Fruit fly (Drosophila melanogaster) whole organism, embryonic: ENCODE measurements around the gene CG9760.

ENCODE experiments used
- Adf1 ChIP-seq: fragments of 200-800 bp; sonication (Bioruptor generic); IDR thresholded peaks from 2 replicates; pipeline ENCODE4 v1.3.6; 2022; ENCODE audit warnings: missing biosample characterization, missing genetic modification characterization
- Atf3 ChIP-seq: fragments of 200-800 bp; sonication (Bioruptor generic); optimal IDR thresholded peaks from 3 replicates; lab custom pipeline; 2016; ENCODE audit warnings: missing biosample characterization, missing genetic modification characterization
- Bteb2 ChIP-seq: fragments of 200-800 bp; sonication (Bioruptor generic); optimal IDR thresholded peaks from 2 replicates; lab custom pipeline; 2016; ENCODE audit warnings: missing biosample characterization, missing genetic modification characterization
- CG10209 ChIP-seq: fragments of 200-800 bp; sonication (Bioruptor generic); optimal IDR thresholded peaks from 3 replicates; lab custom pipeline; 2017; ENCODE audit warnings: missing biosample characterization, mild to moderate bottlenecking, missing genetic modification characterization, missing genetic modification reagents
- CG12769 ChIP-seq: fragments of 200-800 bp; sonication (Bioruptor generic); optimal IDR thresholded peaks from 2 replicates; lab custom pipeline; 2019; ENCODE audit warnings: missing biosample characterization, mild to moderate bottlenecking, missing genetic modification characterization, moderate library complexity
- CG13894 ChIP-seq: fragments of 200-800 bp; sonication (Bioruptor generic); optimal IDR thresholded peaks from 3 replicates; lab custom pipeline; 2018; ENCODE audit warnings: missing biosample characterization, mild to moderate bottlenecking, missing genetic modification characterization, moderate library complexity
- CG14441 ChIP-seq: fragments of 200-800 bp; sonication (Bioruptor generic); IDR thresholded peaks from 2 replicates; pipeline ENCODE4 v1.3.6; 2022; ENCODE audit warnings: missing biosample characterization, missing genetic modification characterization
- CG15073 ChIP-seq: fragments of 200-800 bp; sonication (Bioruptor generic); optimal IDR thresholded peaks from 2 replicates; lab custom pipeline; 2016; ENCODE audit warnings: missing biosample characterization, missing genetic modification characterization
- CG1603 ChIP-seq: fragments of 200-800 bp; sonication (Bioruptor generic); optimal IDR thresholded peaks from 2 replicates; lab custom pipeline; 2019; ENCODE audit warnings: missing biosample characterization, mild to moderate bottlenecking, missing genetic modification characterization, moderate library complexity
- CG17359 ChIP-seq: fragments of 200-800 bp; sonication (Bioruptor generic); optimal IDR thresholded peaks from 3 replicates; lab custom pipeline; 2018; ENCODE audit warnings: missing biosample characterization, mild to moderate bottlenecking, missing genetic modification characterization, moderate library complexity
- CG30431 ChIP-seq: fragments of 200-800 bp; sonication (Bioruptor generic); optimal IDR thresholded peaks from 2 replicates; lab custom pipeline; 2017; ENCODE audit warnings: missing biosample characterization, missing genetic modification characterization
- CG3995 ChIP-seq: fragments of 200-800 bp; sonication (Bioruptor generic); optimal IDR thresholded peaks from 3 replicates; lab custom pipeline; 2016; ENCODE audit warnings: missing biosample characterization, missing genetic modification characterization
- CG42726 ChIP-seq: fragments of 200-800 bp; sonication (Bioruptor generic); IDR thresholded peaks from 2 replicates; pipeline ENCODE4 v1.3.6; 2022; ENCODE audit warnings: missing biosample characterization, missing genetic modification characterization; ENCODE audit not compliant: partially characterized antibody
- CG4328 ChIP-seq: fragments of 200-800 bp; sonication (Bioruptor generic); optimal IDR thresholded peaks from 3 replicates; lab custom pipeline; 2017; ENCODE audit warnings: missing biosample characterization, missing genetic modification reagents, missing genetic modification characterization
- CG4730 ChIP-seq: fragments of 200-800 bp; sonication (Bioruptor generic); IDR thresholded peaks from 2 replicates; pipeline ENCODE4 v1.3.6; 2022; ENCODE audit warnings: missing biosample characterization, missing genetic modification characterization
- CG6654 ChIP-seq: fragments of 200-800 bp; sonication (Bioruptor generic); optimal IDR thresholded peaks from 2 replicates; lab custom pipeline; 2017; ENCODE audit warnings: missing biosample characterization, mild to moderate bottlenecking, missing genetic modification characterization
- CG7786 ChIP-seq: fragments of 200-800 bp; sonication (Bioruptor generic); optimal IDR thresholded peaks from 2 replicates; lab custom pipeline; 2016; ENCODE audit warnings: missing biosample characterization, missing genetic modification characterization
- CG9932 ChIP-seq: fragments of 200-800 bp; sonication (Bioruptor generic); IDR thresholded peaks from 2 replicates; pipeline ENCODE4 v1.3.6; 2022; ENCODE audit warnings: missing biosample characterization, missing genetic modification characterization
- CkIIα-i1 ChIP-seq: fragments of 200-800 bp; sonication (Bioruptor generic); IDR thresholded peaks from 2 replicates; pipeline ENCODE4 v1.3.6; 2022; ENCODE audit warnings: missing biosample characterization, missing genetic modification characterization
- Elba2 ChIP-seq: fragments of 200-800 bp; sonication (Bioruptor generic); optimal IDR thresholded peaks from 3 replicates; lab custom pipeline; 2016; ENCODE audit warnings: missing biosample characterization, missing genetic modification characterization
- Fer1 ChIP-seq: fragments of 200-800 bp; sonication (Bioruptor generic); optimal IDR thresholded peaks from 2 replicates; lab custom pipeline; 2017; ENCODE audit warnings: missing biosample characterization, mild to moderate bottlenecking, missing genetic modification characterization
- H2.0 ChIP-seq: fragments of 200-800 bp; sonication (Bioruptor generic); IDR thresholded peaks from 2 replicates; pipeline ENCODE4 v1.3.6; 2022; ENCODE audit warnings: missing biosample characterization, missing genetic modification characterization
- Hr51 ChIP-seq, 2 experiments: fragments of 200-800 bp; sonication (Bioruptor generic); optimal IDR thresholded peaks; 2 replicates in 1 of 2; 3 replicates in 1 of 2; lab custom pipeline; 2016 to 2018; ENCODE audit warnings: missing biosample characterization in 2 of 2, missing genetic modification characterization in 2 of 2, mild to moderate bottlenecking in 1 of 2, moderate library complexity in 1 of 2
- Jarid2 ChIP-seq: fragments of 200-800 bp; sonication (Bioruptor generic); optimal IDR thresholded peaks from 3 replicates; lab custom pipeline; 2017; ENCODE audit warnings: mild to moderate bottlenecking, missing biosample characterization, missing genetic modification reagents, missing genetic modification characterization
- MESR4 ChIP-seq: fragments of 200-800 bp; sonication (Bioruptor generic); optimal IDR thresholded peaks from 2 replicates; lab custom pipeline; 2018; ENCODE audit warnings: missing biosample characterization, mild to moderate bottlenecking, missing genetic modification characterization, moderate library complexity
- Mes4 ChIP-seq: fragments of 200-800 bp; sonication (Bioruptor generic); optimal IDR thresholded peaks from 2 replicates; lab custom pipeline; 2016; ENCODE audit warnings: missing biosample characterization, missing genetic modification characterization
- Trl ChIP-seq, 3 experiments: fragments of >200 bp in 2 of 3; fragments of 200-800 bp in 1 of 3; sonication (Bioruptor generic) in 1 of 3; optimal IDR thresholded peaks; 2 replicates in 1 of 3; 3 replicates in 2 of 3; lab custom pipeline; 2016 to 2017; ENCODE audit warnings: missing biosample characterization in 1 of 3, missing genetic modification characterization in 1 of 3
- amos ChIP-seq: fragments of 200-800 bp; sonication (Bioruptor generic); IDR thresholded peaks from 2 replicates; pipeline ENCODE4 v1.3.6; 2022; ENCODE audit warnings: missing biosample characterization, missing genetic modification characterization; ENCODE audit not compliant: partially characterized antibody
- bigmax ChIP-seq: fragments of 200-800 bp; sonication (Bioruptor generic); optimal IDR thresholded peaks from 2 replicates; lab custom pipeline; 2018; ENCODE audit warnings: missing biosample characterization, mild to moderate bottlenecking, missing genetic modification characterization
- crol ChIP-seq: fragments of 200-800 bp; sonication (Bioruptor generic); IDR thresholded peaks from 2 replicates; pipeline ENCODE4 v1.3.6; 2022; ENCODE audit warnings: missing biosample characterization, missing genetic modification characterization
- crp ChIP-seq, 2 experiments: fragments of 200-800 bp; sonication (Bioruptor generic); optimal IDR thresholded peaks; 2 replicates in 1 of 2; 3 replicates in 1 of 2; lab custom pipeline; 2017; ENCODE audit warnings: missing biosample characterization in 2 of 2, missing genetic modification characterization in 2 of 2, mild to moderate bottlenecking in 1 of 2, moderate library complexity in 1 of 2
- dmrt11E ChIP-seq: fragments of 200-800 bp; sonication (Bioruptor generic); optimal IDR thresholded peaks from 3 replicates; lab custom pipeline; 2018; ENCODE audit warnings: missing biosample characterization, mild to moderate bottlenecking, missing genetic modification characterization, moderate library complexity
- fd64A ChIP-seq: fragments of 200-800 bp; sonication (Bioruptor generic); optimal IDR thresholded peaks from 3 replicates; lab custom pipeline; 2018; ENCODE audit warnings: missing biosample characterization, mild to moderate bottlenecking, missing genetic modification characterization
- gce ChIP-seq: fragments of 200-800 bp; sonication (Bioruptor generic); IDR thresholded peaks from 3 replicates; pipeline ENCODE4 v1.3.6; 2022; ENCODE audit warnings: missing biosample characterization, missing genetic modification characterization
- grau ChIP-seq: fragments of 200-800 bp; optimal IDR thresholded peaks from 3 replicates; lab custom pipeline; 2019; ENCODE audit warnings: missing biosample characterization, mild to moderate bottlenecking, missing genetic modification characterization, moderate library complexity
- grn ChIP-seq: fragments of 200-800 bp; sonication (Bioruptor generic); optimal IDR thresholded peaks from 3 replicates; lab custom pipeline; 2017; ENCODE audit warnings: missing biosample characterization, missing genetic modification characterization
- gsb ChIP-seq: fragments of 200-800 bp; sonication (Bioruptor generic); IDR thresholded peaks from 2 replicates; pipeline ENCODE4 v1.3.6; 2022; ENCODE audit warnings: missing biosample characterization, missing genetic modification characterization
- ham ChIP-seq: fragments of 200-800 bp; sonication (Bioruptor generic); IDR thresholded peaks from 2 replicates; pipeline ENCODE4 v1.3.6; 2022; ENCODE audit warnings: missing biosample characterization, missing genetic modification characterization
- hbn ChIP-seq: fragments of 200-800 bp; sonication (Bioruptor generic); IDR thresholded peaks from 2 replicates; pipeline ENCODE4 v1.3.6; 2022; ENCODE audit warnings: missing biosample characterization, missing genetic modification characterization; ENCODE audit not compliant: partially characterized antibody
- mam ChIP-seq: fragments of 200-800 bp; sonication (Bioruptor generic); optimal IDR thresholded peaks from 3 replicates; lab custom pipeline; 2016; ENCODE audit warnings: missing biosample characterization, missing genetic modification characterization
- nom ChIP-seq: fragments of 200-800 bp; sonication (Bioruptor generic); optimal IDR thresholded peaks from 2 replicates; lab custom pipeline; 2017; ENCODE audit warnings: missing biosample characterization, missing genetic modification characterization, mild to moderate bottlenecking, moderate library complexity, missing genetic modification reagents
- pum ChIP-seq: fragments of 200-800 bp; sonication (Bioruptor generic); optimal IDR thresholded peaks from 2 replicates; lab custom pipeline; 2016; ENCODE audit warnings: missing biosample characterization, missing genetic modification characterization
- row ChIP-seq: fragments of 200-800 bp; sonication (Bioruptor generic); IDR thresholded peaks from 3 replicates; pipeline ENCODE4 v1.3.6; 2022; ENCODE audit warnings: missing biosample characterization, missing genetic modification characterization
- scrt ChIP-seq: fragments of 200-800 bp; sonication (Bioruptor generic); optimal IDR thresholded peaks from 2 replicates; lab custom pipeline; 2018; ENCODE audit warnings: missing biosample characterization, mild to moderate bottlenecking, missing genetic modification characterization, moderate library complexity
- sima ChIP-seq: fragments of 200-800 bp; sonication (Bioruptor generic); optimal IDR thresholded peaks from 2 replicates; lab custom pipeline; 2016; ENCODE audit warnings: missing biosample characterization, missing genetic modification characterization
- tgo ChIP-seq: fragments of 200-800 bp; sonication (Bioruptor generic); IDR thresholded peaks from 3 replicates; pipeline ENCODE4 v1.3.6; 2022; ENCODE audit warnings: missing biosample characterization, missing genetic modification characterization
- tll ChIP-seq, 2 experiments: fragments of 200-800 bp in 1 of 2; fragments of >200 bp in 1 of 2; sonication (Bioruptor generic) in 1 of 2; optimal IDR thresholded peaks; 2 replicates each; lab custom pipeline; 2017 to 2019; ENCODE audit warnings: missing biosample characterization in 2 of 2, missing genetic modification characterization in 2 of 2, mild to moderate bottlenecking in 1 of 2, moderate library complexity in 1 of 2
- trh ChIP-seq: fragments of 200-800 bp; sonication (Bioruptor generic); optimal IDR thresholded peaks from 2 replicates; lab custom pipeline; 2016; ENCODE audit warnings: missing biosample characterization, missing genetic modification characterization
- vfl ChIP-seq: fragments of 200-800 bp; sonication (Bioruptor generic); optimal IDR thresholded peaks from 2 replicates; lab custom pipeline; 2016; ENCODE audit warnings: missing biosample characterization, missing genetic modification characterization
- vvl ChIP-seq: fragments of 200-800 bp; sonication (Bioruptor generic); IDR thresholded peaks from 2 replicates; pipeline ENCODE4 v1.3.6; 2022; ENCODE audit warnings: missing biosample characterization, missing genetic modification characterization

CG9760 gene

dm6 chr3L:12163693-12164092 lies at the start of gene CG9760 (continued):
- TF ChIP-seq CG10209 (GFP tag; lab: Kevin White, UChicago), result no peak
- TF ChIP-seq ham (GFP tag; lab: Robert Waterston, UW), result no peak
- TF ChIP-seq CG4730, result no peak
- no peak for TF ChIP-seq grn (GFP tag; lab: Kevin White, UChicago)
- no peak for TF ChIP-seq CG13894 (tag; lab: Kevin White, UChicago)
- no peak for TF ChIP-seq Hr51 (GFP tag; optimal IDR thresholded peaks at IDR 0.05; lab: Kevin White, UChicago)
- TF ChIP-seq gsb (GFP tag; lab: Robert Waterston, UW), result no peak
- 0 out of 3 replicates have a peak, but pooled peaks have one; percentile 12 for TF ChIP-seq gce
- TF ChIP-seq Jarid2 (GFP tag; lab: Kevin White, UChicago), result no peak
- TF ChIP-seq MESR4, result no peak
- no peak for TF ChIP-seq sima (GFP tag; lab: Kevin White, UChicago)
- TF ChIP-seq dmrt11E (tag; lab: Kevin White, UChicago), result no peak
- no peak for TF ChIP-seq vfl (GFP tag; lab: Kevin White, UChicago)
- TF ChIP-seq Atf3 (GFP tag; lab: Kevin White, UChicago), result no peak
- no peak for TF ChIP-seq CG4328 (GFP tag; lab: Kevin White, UChicago)
- TF ChIP-seq trh (GFP tag; lab: Kevin White, UChicago), result no peak
- TF ChIP-seq crol (GFP tag; lab: Robert Waterston, UW), result no peak
- peak; percentile 46 for TF ChIP-seq CG1603 (tag; lab: Kevin White, UChicago)
- TF ChIP-seq CG7786, result no peak
- TF ChIP-seq crp (GFP tag; optimal IDR thresholded peaks at IDR 0.05; lab: Kevin White, UChicago), result peak in 1 of 2 experiments; percentile 53
- no peak for TF ChIP-seq CG12769
- no peak for TF ChIP-seq CG6654 (GFP tag; lab: Kevin White, UChicago)
- TF ChIP-seq nom (GFP tag; lab: Kevin White, UChicago), result no peak
- no peak for TF ChIP-seq CkIIα-i1 (GFP tag; lab: Robert Waterston, UW)
- peak; percentile 40; the same call in 1 of the 2 replicates for TF ChIP-seq Adf1
- TF ChIP-seq hbn (GFP tag; lab: Robert Waterston, UW), result no peak
- TF ChIP-seq vvl (GFP tag; lab: Robert Waterston, UW), result peak; percentile 31; the same call in 1 of the 2 replicates
- TF ChIP-seq tgo (GFP tag; lab: Robert Waterston, UW), result no peak; the same call in 2 of the 3 replicates
- no peak for TF ChIP-seq pum (GFP tag; lab: Kevin White, UChicago)
- no peak for TF ChIP-seq bigmax
- TF ChIP-seq amos (GFP tag; lab: Robert Waterston, UW), result no peak
- no peak for TF ChIP-seq CG9932 (GFP tag; lab: Robert Waterston, UW)
- TF ChIP-seq CG14441 (GFP tag; lab: Robert Waterston, UW), result peak; percentile 47
- no peak for TF ChIP-seq CG17359
- TF ChIP-seq mam (GFP tag; lab: Kevin White, UChicago), result no peak
- no peak for TF ChIP-seq scrt (GFP tag; lab: Kevin White, UChicago)
- TF ChIP-seq Trl (optimal IDR thresholded peaks at IDR 0.05; lab: Kevin White, UChicago), result peak; percentile 56 to 58
- TF ChIP-seq Trl (GFP tag; optimal IDR thresholded peaks at IDR 0.05; lab: Kevin White, UChicago), result no peak
- TF ChIP-seq CG42726, result no peak
- TF ChIP-seq CG15073, result no peak
- no peak for TF ChIP-seq CG30431
- no peak for TF ChIP-seq Elba2 (GFP tag; lab: Kevin White, UChicago)
- TF ChIP-seq Fer1 (GFP tag; lab: Kevin White, UChicago), result no peak
- no peak for TF ChIP-seq grau (tag; lab: Kevin White, UChicago)
- 0 out of 2 replicates have a peak, but pooled peaks have one; percentile 5 for TF ChIP-seq H2.0
- TF ChIP-seq tll (GFP tag; optimal IDR thresholded peaks at IDR 0.05; lab: Kevin White, UChicago), result no peak
- TF ChIP-seq CG3995 (GFP tag; lab: Kevin White, UChicago), result no peak
- TF ChIP-seq row (GFP tag; lab: Robert Waterston, UW), result peak; percentile 36; the same call in 1 of the 3 replicates
- TF ChIP-seq Mes4 (GFP tag; lab: Kevin White, UChicago), result no peak
- no peak for TF ChIP-seq fd64A (GFP tag; lab: Kevin White, UChicago)
- TF ChIP-seq Bteb2 (GFP tag; lab: Kevin White, UChicago), result no peak
